Fruit fly (Drosophila melanogaster) whole organism, embryonic: ENCODE results near the gene CG14655.

Experiments used
- Ada2b ChIP-seq: fragments of 200-800 bp; sonication (Bioruptor generic); IDR thresholded peaks from 2 replicates; pipeline ENCODE4 v1.3.6; 2022; ENCODE audit warnings: missing biosample characterization, missing genetic modification characterization
- CG10209 ChIP-seq: fragments of 200-800 bp; sonication (Bioruptor generic); optimal IDR thresholded peaks from 3 replicates; lab custom pipeline; 2017; ENCODE audit warnings: missing biosample characterization, mild to moderate bottlenecking, missing genetic modification characterization, missing genetic modification reagents
- CG10462 ChIP-seq: fragments of 200-800 bp; sonication (Bioruptor generic); optimal IDR thresholded peaks from 2 replicates; lab custom pipeline; 2016; ENCODE audit warnings: missing biosample characterization, missing genetic modification characterization
- CG11456 ChIP-seq: fragments of 200-800 bp; sonication (Bioruptor generic); IDR thresholded peaks from 3 replicates; pipeline ENCODE4 v1.3.6; 2022; ENCODE audit warnings: missing biosample characterization, missing genetic modification characterization
- CG11560 ChIP-seq: fragments of 200-800 bp; sonication (Bioruptor generic); IDR thresholded peaks from 3 replicates; pipeline ENCODE4 v1.3.6; 2022; ENCODE audit warnings: missing biosample characterization, missing genetic modification characterization
- CG12659 ChIP-seq: fragments of 200-800 bp; sonication (Bioruptor generic); optimal IDR thresholded peaks from 3 replicates; lab custom pipeline; 2017; ENCODE audit warnings: mild to moderate bottlenecking, missing biosample characterization, missing genetic modification reagents, missing genetic modification characterization
- CG14014 ChIP-seq: fragments of 200-800 bp; sonication (Bioruptor generic); IDR thresholded peaks from 2 replicates; pipeline ENCODE4 v1.3.6; 2022; ENCODE audit warnings: missing biosample characterization, missing genetic modification characterization
- CG14050 ChIP-seq: fragments of 200-800 bp; sonication (Bioruptor generic); IDR thresholded peaks from 3 replicates; pipeline ENCODE4 v1.3.6; 2022; ENCODE audit warnings: missing biosample characterization, missing genetic modification characterization
- CG15514 ChIP-seq: fragments of 200-800 bp; sonication (Bioruptor generic); optimal IDR thresholded peaks from 3 replicates; lab custom pipeline; 2017; ENCODE audit warnings: missing biosample characterization, missing genetic modification characterization, mild to moderate bottlenecking, moderate library complexity, missing genetic modification reagents
- CG1603 ChIP-seq: fragments of 200-800 bp; sonication (Bioruptor generic); optimal IDR thresholded peaks from 2 replicates; lab custom pipeline; 2019; ENCODE audit warnings: missing biosample characterization, mild to moderate bottlenecking, missing genetic modification characterization, moderate library complexity
- CG17328 ChIP-seq: fragments of 200-800 bp; sonication (Bioruptor generic); IDR thresholded peaks from 2 replicates; pipeline ENCODE4 v1.3.6; 2022; ENCODE audit warnings: missing biosample characterization, missing genetic modification characterization
- CG3281 ChIP-seq: fragments of 200-800 bp; sonication (Bioruptor generic); optimal IDR thresholded peaks from 3 replicates; lab custom pipeline; 2017; ENCODE audit warnings: missing biosample characterization, mild to moderate bottlenecking, missing genetic modification characterization
- CG33213 ChIP-seq: fragments of 200-800 bp; sonication (Bioruptor generic); optimal IDR thresholded peaks from 3 replicates; lab custom pipeline; 2016; ENCODE audit warnings: missing biosample characterization, missing genetic modification characterization
- CG4404 ChIP-seq: fragments of 200-800 bp; sonication (Bioruptor generic); IDR thresholded peaks from 2 replicates; pipeline ENCODE4 v1.3.6; 2022; ENCODE audit warnings: missing biosample characterization, missing genetic modification characterization
- CG6689 ChIP-seq: fragments of 200-800 bp; sonication (Bioruptor generic); IDR thresholded peaks from 2 replicates; pipeline ENCODE4 v1.3.6; 2022; ENCODE audit warnings: missing biosample characterization, missing genetic modification characterization
- CG9876 ChIP-seq: fragments of 200-800 bp; sonication (Bioruptor generic); optimal IDR thresholded peaks from 2 replicates; lab custom pipeline; 2016; ENCODE audit warnings: missing biosample characterization, missing genetic modification characterization
- CrebB ChIP-seq: fragments of 200-800 bp; sonication (Bioruptor generic); optimal IDR thresholded peaks from 3 replicates; lab custom pipeline; 2018; ENCODE audit warnings: missing biosample characterization, mild to moderate bottlenecking, missing genetic modification characterization
- Dad ChIP-seq: fragments of 200-800 bp; sonication (Bioruptor generic); optimal IDR thresholded peaks from 3 replicates; lab custom pipeline; 2016; ENCODE audit warnings: missing biosample characterization, missing genetic modification characterization
- Drgx ChIP-seq: fragments of 200-800 bp; sonication (Bioruptor generic); IDR thresholded peaks from 2 replicates; pipeline ENCODE4 v1.3.6; 2022; ENCODE audit warnings: missing biosample characterization, missing genetic modification characterization
- HHEX ChIP-seq: fragments of 200-800 bp; sonication (Bioruptor generic); optimal IDR thresholded peaks from 3 replicates; lab custom pipeline; 2017; ENCODE audit warnings: missing biosample characterization, mild to moderate bottlenecking, missing genetic modification characterization, missing genetic modification reagents
- HLH3B ChIP-seq: fragments of 200-800 bp; sonication (Bioruptor generic); IDR thresholded peaks from 2 replicates; pipeline ENCODE4 v1.3.6; 2022; ENCODE audit warnings: missing biosample characterization, missing genetic modification characterization
- Hmr ChIP-seq: fragments of 200-800 bp; sonication (Bioruptor generic); optimal IDR thresholded peaks from 3 replicates; lab custom pipeline; 2017; ENCODE audit warnings: mild to moderate bottlenecking, missing biosample characterization, missing genetic modification reagents, missing genetic modification characterization
- Hr51 ChIP-seq, 2 experiments: fragments of 200-800 bp; sonication (Bioruptor generic); optimal IDR thresholded peaks; 2 replicates in 1 of 2; 3 replicates in 1 of 2; lab custom pipeline; 2016 to 2018; ENCODE audit warnings: missing biosample characterization in 2 of 2, missing genetic modification characterization in 2 of 2, mild to moderate bottlenecking in 1 of 2, moderate library complexity in 1 of 2
- Med ChIP-seq: fragments of 200-800 bp; sonication (Bioruptor generic); peaks from one replicate; lab custom pipeline; 2016; ENCODE audit warnings: missing biosample characterization, missing genetic modification characterization, mild to moderate bottlenecking, inconsistent platforms, moderate library complexity
- NC2β ChIP-seq: fragments of 200-800 bp; sonication (Bioruptor generic); optimal IDR thresholded peaks from 2 replicates; lab custom pipeline; 2016; ENCODE audit warnings: missing biosample characterization, missing genetic modification characterization
- Pdp1 ChIP-seq, 2 experiments: fragments of 200-800 bp; sonication (Bioruptor generic); optimal IDR thresholded peaks; 3 replicates each; lab custom pipeline; 2016; ENCODE audit warnings: missing biosample characterization in 2 of 2, missing genetic modification characterization in 2 of 2, mild to moderate bottlenecking in 1 of 2, moderate library complexity in 1 of 2
- Sry-β ChIP-seq: fragments of 200-800 bp; sonication (Bioruptor generic); optimal IDR thresholded peaks from 2 replicates; lab custom pipeline; 2018; ENCODE audit warnings: missing biosample characterization, mild to moderate bottlenecking, missing genetic modification characterization, moderate library complexity
- abd-A ChIP-seq: fragments of 200-800 bp; sonication (Bioruptor generic); optimal IDR thresholded peaks from 3 replicates; lab custom pipeline; 2019; ENCODE audit warnings: missing biosample characterization, mild to moderate bottlenecking, missing genetic modification characterization, moderate library complexity
- ap ChIP-seq: fragments of 200-800 bp; sonication (Bioruptor generic); IDR thresholded peaks from 2 replicates; pipeline ENCODE4 v1.3.6; 2022; ENCODE audit warnings: missing biosample characterization, missing genetic modification characterization
- ara ChIP-seq: fragments of 200-800 bp; sonication (Bioruptor generic); IDR thresholded peaks from 2 replicates; pipeline ENCODE4 v1.3.6; 2022; ENCODE audit warnings: missing biosample characterization, missing genetic modification characterization
- chif ChIP-seq, 2 experiments: fragments of 200-800 bp; sonication (Bioruptor generic); optimal IDR thresholded peaks; 3 replicates each; lab custom pipeline; 2016; ENCODE audit warnings: missing biosample characterization in 2 of 2, missing genetic modification characterization in 2 of 2
- crp ChIP-seq, 2 experiments: fragments of 200-800 bp; sonication (Bioruptor generic); optimal IDR thresholded peaks; 2 replicates in 1 of 2; 3 replicates in 1 of 2; lab custom pipeline; 2017; ENCODE audit warnings: missing biosample characterization in 2 of 2, missing genetic modification characterization in 2 of 2, mild to moderate bottlenecking in 1 of 2, moderate library complexity in 1 of 2
- dimm ChIP-seq: fragments of 200-800 bp; sonication (Bioruptor generic); IDR thresholded peaks from 2 replicates; pipeline ENCODE4 v1.3.6; 2022; ENCODE audit warnings: missing biosample characterization, missing genetic modification characterization
- grau ChIP-seq: fragments of 200-800 bp; optimal IDR thresholded peaks from 3 replicates; lab custom pipeline; 2019; ENCODE audit warnings: missing biosample characterization, mild to moderate bottlenecking, missing genetic modification characterization, moderate library complexity
- kay ChIP-seq: fragments of 200-800 bp; sonication (Bioruptor generic); optimal IDR thresholded peaks from 2 replicates; lab custom pipeline; 2016; ENCODE audit warnings: missing biosample characterization, missing genetic modification characterization
- klu ChIP-seq: fragments of 200-800 bp; sonication (Bioruptor generic); IDR thresholded peaks from 2 replicates; pipeline ENCODE4 v1.3.6; 2022; ENCODE audit warnings: missing biosample characterization, missing genetic modification characterization
- kni ChIP-seq: fragments of 200-800 bp; sonication (Bioruptor generic); optimal IDR thresholded peaks from 3 replicates; lab custom pipeline; 2017; ENCODE audit warnings: mild to moderate bottlenecking, missing biosample characterization, missing genetic modification reagents, missing genetic modification characterization
- lola ChIP-seq, 3 experiments: fragments of >200 bp in 2 of 3; fragments of 200-800 bp in 1 of 3; sonication (Bioruptor generic) in 1 of 3; optimal IDR thresholded peaks; 2 replicates each; lab custom pipeline; 2017 to 2019; ENCODE audit warnings: missing biosample characterization in 3 of 3, missing genetic modification characterization in 3 of 3, mild to moderate bottlenecking in 1 of 3, moderate library complexity in 1 of 3
- pzg ChIP-seq: fragments of 200-800 bp; sonication (Bioruptor generic); optimal IDR thresholded peaks from 3 replicates; lab custom pipeline; 2018; ENCODE audit warnings: missing biosample characterization, mild to moderate bottlenecking, missing genetic modification characterization, moderate library complexity
- sc ChIP-seq, 3 experiments: fragments of >200 bp in 2 of 3; fragments of 200-800 bp in 1 of 3; sonication (Bioruptor generic) in 1 of 3; optimal IDR thresholded peaks; 2 replicates in 2 of 3; 3 replicates in 1 of 3; lab custom pipeline; 2017; ENCODE audit warnings: mild to moderate bottlenecking in 1 of 3, missing biosample characterization in 1 of 3, missing genetic modification characterization in 1 of 3, missing genetic modification reagents in 1 of 3
- scrt ChIP-seq: fragments of 200-800 bp; sonication (Bioruptor generic); optimal IDR thresholded peaks from 2 replicates; lab custom pipeline; 2018; ENCODE audit warnings: missing biosample characterization, mild to moderate bottlenecking, missing genetic modification characterization, moderate library complexity
- sens ChIP-seq: fragments of 200-800 bp; sonication (Bioruptor generic); peaks from one replicate; lab custom pipeline; 2016; ENCODE audit warnings: missing biosample characterization, missing genetic modification characterization
- slbo ChIP-seq: fragments of 200-800 bp; sonication (Bioruptor generic); IDR thresholded peaks from 2 replicates; pipeline ENCODE4 v1.3.6; 2022; ENCODE audit warnings: missing biosample characterization, missing genetic modification characterization
- so ChIP-seq: fragments of 200-800 bp; sonication (Bioruptor generic); IDR thresholded peaks from 3 replicates; pipeline ENCODE4 v1.3.6; 2022; ENCODE audit warnings: missing biosample characterization, missing genetic modification characterization
- sob ChIP-seq: fragments of 200-800 bp; sonication (Bioruptor generic); IDR thresholded peaks from 2 replicates; pipeline ENCODE4 v1.3.6; 2022; ENCODE audit warnings: missing biosample characterization, missing genetic modification characterization
- stc ChIP-seq: fragments of 200-800 bp; sonication (Bioruptor generic); IDR thresholded peaks from 2 replicates; pipeline ENCODE4 v1.3.6; 2022; ENCODE audit warnings: missing biosample characterization, missing genetic modification characterization
- tll ChIP-seq, 2 experiments: fragments of 200-800 bp in 1 of 2; fragments of >200 bp in 1 of 2; sonication (Bioruptor generic) in 1 of 2; optimal IDR thresholded peaks; 2 replicates each; lab custom pipeline; 2017 to 2019; ENCODE audit warnings: missing biosample characterization in 2 of 2, missing genetic modification characterization in 2 of 2, mild to moderate bottlenecking in 1 of 2, moderate library complexity in 1 of 2

Gene CG14655

DNA sequence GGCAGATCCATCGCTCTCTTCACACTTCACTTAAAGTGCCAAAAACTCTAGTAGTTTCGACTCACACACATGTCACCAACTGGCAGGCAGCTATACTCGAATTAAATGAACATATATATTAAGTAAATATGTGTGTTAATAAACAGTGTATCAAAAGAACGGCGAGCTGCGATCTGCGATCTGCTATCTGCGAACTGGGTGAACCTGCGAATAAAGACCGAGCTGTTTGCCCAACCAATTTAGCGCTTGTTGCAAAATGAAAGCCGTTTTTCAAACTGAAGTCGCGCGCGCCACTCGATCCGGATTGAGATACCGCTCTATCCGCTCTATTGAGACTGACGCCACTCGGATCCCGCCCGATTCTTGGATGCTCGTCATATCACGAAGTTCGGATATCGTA lies 7.0 kb downstream of the CG14655 start, which contains the start of gene CG44098 (continued):
- peak; percentile 5 for TF ChIP-seq CG3281
- TF ChIP-seq NC2β = no peak
- peak; percentile 8 for TF ChIP-seq sens
- TF ChIP-seq Dad (GFP tag; lab: Kevin White, UChicago) = no peak
- TF ChIP-seq dimm (GFP tag; lab: Robert Waterston, UW) = no peak

DNA sequence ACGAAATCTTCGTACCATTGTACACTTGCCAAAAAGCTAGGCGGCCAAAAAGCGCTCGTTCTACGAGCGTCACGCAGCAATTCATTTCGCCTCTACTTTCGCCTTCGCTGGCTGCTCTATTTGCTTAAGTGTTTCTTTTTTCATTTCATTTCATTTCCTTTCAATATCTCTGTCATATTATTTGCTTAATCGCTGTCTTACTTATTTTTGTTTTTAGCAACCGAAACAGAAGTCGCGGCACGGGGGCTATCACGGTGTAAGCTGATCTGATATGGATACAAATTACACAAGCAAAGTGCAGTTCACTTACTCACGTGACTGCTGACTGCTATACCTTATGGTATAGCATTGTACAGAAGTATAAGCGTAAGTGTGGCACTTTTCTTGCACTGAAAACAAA lies 8.8 kb downstream of the CG14655 start:
- no peak for TF ChIP-seq lola (GFP tag; optimal IDR thresholded peaks at IDR 0.05; lab: Kevin White, UChicago)
- no peak for TF ChIP-seq Hr51 (GFP tag; optimal IDR thresholded peaks at IDR 0.05; lab: Kevin White, UChicago)
- TF ChIP-seq CG9876 (GFP tag; lab: Kevin White, UChicago) = no peak
- TF ChIP-seq ara (GFP tag; lab: Robert Waterston, UW) = no peak
- no peak for TF ChIP-seq Med (GFP tag; lab: Kevin White, UChicago)
- TF ChIP-seq HLH3B (GFP tag; lab: Robert Waterston, UW) = no peak
- TF ChIP-seq CG1603 = no peak
- no peak for TF ChIP-seq CG17328 (GFP tag; lab: Robert Waterston, UW)
- no peak for TF ChIP-seq klu
- TF ChIP-seq grau = no peak
- TF ChIP-seq kay = no peak
- no peak for TF ChIP-seq Sry-β (GFP tag; lab: Kevin White, UChicago)
- no peak for TF ChIP-seq stc (GFP tag; lab: Robert Waterston, UW)

DNA sequence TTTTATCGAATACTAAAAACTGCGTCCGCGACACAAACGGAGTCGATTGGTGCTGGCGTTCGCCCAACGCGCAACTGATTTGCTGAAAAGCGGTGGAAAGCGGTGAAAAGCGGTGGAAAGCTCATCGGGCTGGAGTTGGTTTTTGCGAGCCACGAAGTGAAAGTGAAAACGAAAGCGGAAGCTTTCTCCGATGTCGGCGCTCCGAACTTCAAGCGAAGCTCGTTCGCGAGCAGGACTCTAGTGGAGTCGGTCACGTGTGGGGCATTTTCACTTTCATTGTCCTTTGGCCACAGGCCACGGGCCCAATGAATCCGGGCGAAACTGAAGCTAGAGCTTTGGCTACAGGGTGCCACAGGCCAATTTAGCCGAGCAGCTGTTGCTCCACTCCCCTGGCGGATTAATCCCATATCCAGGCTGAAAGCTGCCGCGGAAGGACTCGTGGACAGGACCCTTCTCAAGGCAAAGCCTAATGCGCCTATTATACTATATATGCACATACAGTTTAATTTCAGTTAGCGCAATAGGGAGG lies 11.3 kb downstream of the CG14655 start:
- no peak for TF ChIP-seq HHEX (GFP tag; lab: Kevin White, UChicago)
- TF ChIP-seq kni (GFP tag; lab: Kevin White, UChicago) = no peak
- peak; percentile 27; the same call in 1 of the 2 replicates for TF ChIP-seq slbo (GFP tag; lab: Robert Waterston, UW)
- TF ChIP-seq CG10462 (GFP tag; lab: Kevin White, UChicago) = no peak
- no peak for TF ChIP-seq CG4404 (GFP tag; lab: Robert Waterston, UW)
- TF ChIP-seq tll (GFP tag; optimal IDR thresholded peaks at IDR 0.05; lab: Kevin White, UChicago) = no peak
- TF ChIP-seq Drgx (GFP tag; lab: Robert Waterston, UW) = peak; percentile 17; the same call in 1 of the 2 replicates
- no peak for TF ChIP-seq Pdp1 (GFP tag; optimal IDR thresholded peaks at IDR 0.05; lab: Kevin White, UChicago)
- TF ChIP-seq abd-A (tag; lab: Kevin White, UChicago) = peak; percentile 42
- 0 out of 2 replicates have a peak, but pooled peaks have one; percentile 10 for TF ChIP-seq ap (GFP tag; lab: Robert Waterston, UW)
- no peak for TF ChIP-seq CG6689 (GFP tag; lab: Robert Waterston, UW)
- peak; percentile 30 for TF ChIP-seq CG15514 (GFP tag; lab: Kevin White, UChicago)
- peak; percentile 88 for TF ChIP-seq scrt (GFP tag; lab: Kevin White, UChicago)
- no peak for TF ChIP-seq lola (GFP tag; optimal IDR thresholded peaks at IDR 0.05; lab: Kevin White, UChicago)
- TF ChIP-seq CG14014 (GFP tag; lab: Robert Waterston, UW) = 0 out of 2 replicates have a peak, but pooled peaks have one; percentile 7
- no peak for TF ChIP-seq CG14050 (GFP tag; lab: Robert Waterston, UW)
- no peak for TF ChIP-seq CG11560 (tag; lab: Robert Waterston, UW)
- TF ChIP-seq chif (GFP tag; optimal IDR thresholded peaks at IDR 0.05; lab: Kevin White, UChicago) = no peak
- peak; percentile 58 for TF ChIP-seq Med (GFP tag; lab: Kevin White, UChicago)
- peak in 1 of 2 experiments; percentile 28 for TF ChIP-seq crp (GFP tag; optimal IDR thresholded peaks at IDR 0.05; lab: Kevin White, UChicago)
- no peak for TF ChIP-seq Sry-β (GFP tag; lab: Kevin White, UChicago)
- TF ChIP-seq CrebB = no peak
- TF ChIP-seq sob (GFP tag; lab: Robert Waterston, UW) = no peak
- TF ChIP-seq CG10209 (GFP tag; lab: Kevin White, UChicago) = no peak
- TF ChIP-seq pzg (GFP tag; lab: Kevin White, UChicago) = peak; percentile 15
- no peak for TF ChIP-seq sc (optimal IDR thresholded peaks at IDR 0.05; lab: Kevin White, UChicago)
- TF ChIP-seq sc (GFP tag; optimal IDR thresholded peaks at IDR 0.05; lab: Kevin White, UChicago) = no peak
- TF ChIP-seq CG11456 (GFP tag; lab: Robert Waterston, UW) = 0 out of 3 replicates have a peak, but pooled peaks have one; percentile 46
- peak; percentile 14 for TF ChIP-seq Hmr (GFP tag; lab: Kevin White, UChicago)
- TF ChIP-seq CG33213 (GFP tag; lab: Kevin White, UChicago) = no peak
- no peak for TF ChIP-seq CG12659 (GFP tag; lab: Kevin White, UChicago)
- TF ChIP-seq so (GFP tag; lab: Robert Waterston, UW) = no peak
- TF ChIP-seq Ada2b = no peak
